Fruit fly (Drosophila melanogaster): ENCODE results near the gene CG5377.
A peak's percentile ranks its signal among the peaks of the same experiment; 100 is the strongest.

Gene CG5377

DNA sequence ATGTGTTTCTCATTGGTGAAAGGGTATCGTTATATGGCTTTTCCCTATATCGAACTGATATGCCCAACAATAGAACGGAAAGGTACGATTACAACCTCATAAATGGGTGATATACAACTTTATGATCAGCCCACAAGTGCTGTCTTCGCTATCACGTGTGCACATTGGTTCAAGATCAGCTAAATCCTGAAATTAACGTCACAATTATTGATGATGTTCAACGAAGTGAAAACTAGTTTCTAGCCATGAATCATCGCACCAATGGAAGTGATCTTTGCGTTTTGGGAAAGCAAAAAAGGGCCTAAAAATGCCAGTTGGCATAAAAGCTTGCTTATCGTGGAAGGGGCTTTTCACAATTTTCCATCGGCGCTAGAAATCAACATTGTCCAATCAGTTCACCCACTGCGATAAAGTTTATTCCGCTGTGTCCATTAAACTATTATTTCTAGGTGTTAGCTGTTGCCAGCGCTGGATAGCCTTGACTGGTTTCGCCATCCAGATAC lies 3.3 kb downstream of the CG5377 start, which contains the start of gene CG7054:
TSS of gene CG7054 (plus strand) at position 375 of the 503 bp plus-strand sequence.
- peak; percentile 49 for TF ChIP-seq CG17801 (GFP tag; optimal IDR thresholded peaks at IDR 0.05; ENCODE audit: partially characterized antibody)

DNA sequence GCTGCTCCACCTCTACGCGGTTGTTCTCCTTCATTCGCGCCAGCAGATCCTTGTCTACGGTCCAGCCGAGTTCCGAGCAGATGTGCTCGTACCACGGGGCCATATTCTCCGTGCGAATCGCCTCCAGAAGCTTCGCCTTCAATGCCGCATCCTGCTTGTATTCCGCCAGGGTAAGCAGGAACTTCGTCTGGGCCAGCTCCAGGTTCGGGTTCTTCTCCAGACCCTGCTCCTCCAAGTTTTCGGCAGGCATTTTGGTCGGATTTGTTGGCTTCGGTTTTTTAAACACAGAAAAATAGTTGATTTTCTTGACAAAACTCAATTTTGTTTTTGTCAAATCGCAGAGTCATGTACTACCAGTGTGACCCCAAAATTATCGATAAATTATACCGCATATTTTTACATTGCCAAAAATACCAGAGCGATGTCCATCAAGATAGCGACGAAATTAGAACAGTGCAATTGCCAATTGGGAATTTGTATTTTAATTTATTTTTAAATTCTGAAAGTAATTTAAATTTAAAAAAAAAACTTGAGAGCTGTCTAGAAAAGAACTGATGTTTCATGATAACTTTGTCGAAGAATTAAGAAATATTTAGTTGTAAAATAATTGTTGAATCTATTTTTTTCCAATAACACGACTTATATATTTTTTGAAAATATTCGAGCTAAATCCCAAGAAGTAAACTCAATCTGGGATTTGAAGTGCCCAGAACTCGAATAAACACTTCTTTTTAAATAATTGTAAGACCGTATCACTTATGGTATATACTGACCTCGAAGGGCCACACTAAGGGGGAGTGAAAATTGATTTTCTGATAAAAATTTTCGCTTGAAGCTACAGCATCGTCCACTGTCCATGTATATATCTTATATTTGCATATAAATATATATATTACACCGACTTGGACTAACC lies 6.0 kb downstream of the CG5377 start, which contains the start of the genes Rpn7 and AP-2mu:
TSS of gene Rpn7 (minus strand) at position 382 of the 913 bp plus-strand sequence.
TSS of gene AP-2mu (plus strand) at position 783 of the 913 bp plus-strand sequence.
- TF ChIP-seq CG17801 (GFP tag; optimal IDR thresholded peaks at IDR 0.05; ENCODE audit: partially characterized antibody): no peak

DNA sequence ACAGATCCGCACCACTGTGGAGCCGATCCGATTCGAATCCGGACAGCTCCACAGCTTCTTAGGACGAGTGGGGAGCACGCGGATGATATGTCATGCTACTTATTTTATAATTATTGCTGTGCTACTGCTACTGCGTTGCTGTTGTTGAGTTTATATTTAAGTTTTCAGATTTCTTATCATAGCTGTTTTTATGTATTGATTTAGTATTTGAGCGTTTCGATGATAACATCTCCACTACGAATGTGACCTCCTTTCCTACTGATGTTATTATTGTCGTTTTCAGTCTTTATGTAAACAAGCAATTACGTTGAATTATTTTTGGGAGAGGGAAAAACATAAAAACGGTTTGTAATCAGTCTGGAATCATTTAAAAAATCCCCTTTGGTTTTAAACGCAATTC lies 11.9 kb downstream of the CG5377 start:
- TF ChIP-seq CG17801 (GFP tag; optimal IDR thresholded peaks at IDR 0.05; ENCODE audit: partially characterized antibody): no peak

DNA sequence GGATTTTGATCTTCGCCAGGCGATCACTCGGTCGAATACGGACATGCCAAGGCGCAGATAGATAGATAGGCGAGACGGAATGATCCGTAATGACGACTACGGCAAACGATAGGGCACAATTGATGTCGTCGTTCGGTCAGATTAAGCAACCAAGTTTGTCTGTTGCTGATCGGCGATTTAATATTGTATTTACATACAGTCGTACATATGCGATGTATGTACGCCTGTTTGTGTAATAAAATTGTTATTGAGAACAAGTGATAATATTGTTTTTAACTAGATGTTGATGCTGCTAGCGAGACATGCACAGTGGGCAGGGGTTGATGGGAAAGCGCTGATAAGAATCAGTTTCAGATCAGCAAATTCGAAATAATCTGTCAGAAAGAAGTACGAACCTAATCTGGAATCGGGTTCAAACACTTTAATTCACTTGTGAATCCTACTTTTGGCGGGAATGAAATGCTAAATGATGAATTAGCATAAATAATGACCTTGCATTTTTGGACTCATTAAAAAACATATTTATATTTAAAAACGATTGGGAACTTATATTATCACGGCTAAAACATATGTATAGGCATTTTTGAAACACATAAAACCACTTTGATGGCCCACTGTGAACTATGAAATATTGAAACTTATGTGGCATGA lies 12.5 kb downstream of the CG5377 start:
- no peak for TF ChIP-seq CG17801 (GFP tag; optimal IDR thresholded peaks at IDR 0.05; ENCODE audit: partially characterized antibody)

DNA sequence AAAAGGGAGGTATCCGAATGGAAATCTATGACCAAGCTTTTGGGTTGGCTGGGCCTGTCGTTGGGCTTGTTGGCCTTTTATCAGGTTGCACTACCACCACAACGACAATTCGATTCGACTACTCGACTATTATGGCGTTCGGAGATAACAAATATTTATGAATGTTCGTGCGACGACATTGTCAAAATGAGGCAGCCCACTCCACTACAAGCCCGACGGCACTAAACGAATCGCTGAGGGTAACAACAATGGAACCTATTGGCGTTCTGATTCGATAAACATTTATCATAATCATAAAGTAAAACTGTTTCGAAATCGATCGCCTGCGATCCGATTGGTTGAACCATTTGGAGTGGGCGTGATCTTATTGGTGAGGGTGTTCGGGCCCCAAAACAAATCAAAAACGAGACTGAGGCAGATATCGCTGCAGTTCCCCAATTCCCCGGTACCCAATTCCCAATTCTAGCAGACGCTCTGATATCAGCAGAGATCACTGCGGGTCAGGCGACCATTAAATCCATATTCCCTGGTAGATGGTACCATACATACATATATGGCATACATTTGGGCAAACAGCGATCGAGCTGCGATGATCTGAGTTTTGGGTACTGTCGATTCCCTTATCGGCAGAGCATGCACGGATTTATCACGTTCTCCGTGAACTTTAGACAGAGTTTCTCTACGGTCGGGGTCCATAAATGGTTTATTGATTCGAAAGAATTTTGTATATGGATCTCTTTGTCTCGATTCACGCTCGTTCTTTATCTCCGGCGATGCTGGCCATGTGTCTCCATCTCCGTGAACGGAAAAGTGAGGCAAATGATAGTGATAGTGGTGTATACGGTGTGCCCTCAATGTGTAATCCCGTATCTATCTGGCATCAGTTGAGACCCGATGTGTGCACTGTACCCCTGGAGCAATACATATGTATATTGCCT lies 13.3 kb downstream of the CG5377 start:
- TF ChIP-seq CG17801 (GFP tag; optimal IDR thresholded peaks at IDR 0.05; ENCODE audit: partially characterized antibody): no peak

DNA sequence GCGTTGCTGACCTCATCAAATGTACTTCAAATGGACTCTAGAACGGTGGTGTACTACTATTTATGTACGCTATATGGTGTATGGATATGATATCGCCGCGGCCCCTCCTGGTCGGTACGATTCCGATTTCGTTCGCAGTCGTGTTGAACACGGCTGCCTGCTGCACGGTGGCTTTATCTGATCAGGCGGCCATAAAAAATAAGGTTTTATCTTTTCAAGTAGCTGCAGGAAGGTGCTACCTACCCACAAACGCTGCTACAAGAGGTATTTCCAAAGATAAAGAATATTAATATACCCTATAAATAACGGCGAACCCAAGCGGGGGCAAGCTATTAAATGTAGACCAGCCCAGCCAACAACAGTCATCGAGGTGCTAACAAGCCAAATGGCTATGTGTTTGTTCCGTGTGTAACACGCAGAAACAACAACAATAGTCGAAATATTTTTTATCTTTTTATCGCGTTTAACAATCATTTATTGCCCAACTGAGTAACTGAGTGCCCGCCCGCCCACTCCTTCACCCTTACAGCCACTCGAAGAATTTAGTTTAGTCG lies 18.0 kb downstream of the CG5377 start:
- TF ChIP-seq CG17801 (GFP tag; optimal IDR thresholded peaks at IDR 0.05; ENCODE audit: partially characterized antibody): no peak

DNA sequence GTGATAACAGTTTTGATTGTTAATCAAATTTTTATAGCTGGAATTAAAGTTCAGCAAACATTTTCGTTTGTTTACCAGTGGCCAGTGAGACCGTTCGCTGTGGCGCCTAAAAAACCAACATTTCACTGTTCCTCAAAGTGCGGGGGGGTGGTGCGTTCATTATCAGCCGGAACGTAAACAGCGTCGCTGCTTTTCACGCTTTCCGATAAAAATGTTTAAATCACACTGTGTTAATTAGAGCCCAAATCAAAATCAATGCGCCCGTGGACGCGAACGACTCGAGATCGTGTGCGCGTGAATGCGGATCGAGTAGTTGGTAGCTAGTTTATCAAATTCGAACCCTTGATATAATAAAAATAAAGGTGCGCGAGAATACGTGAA lies 20.1 kb downstream of the CG5377 start, which contains the start of gene CG34376:
TSS of gene CG34376 (plus strand) at position 226 of the 381 bp plus-strand sequence.
- TF ChIP-seq CG17801 (GFP tag; optimal IDR thresholded peaks at IDR 0.05; ENCODE audit: partially characterized antibody): peak; percentile 22

DNA sequence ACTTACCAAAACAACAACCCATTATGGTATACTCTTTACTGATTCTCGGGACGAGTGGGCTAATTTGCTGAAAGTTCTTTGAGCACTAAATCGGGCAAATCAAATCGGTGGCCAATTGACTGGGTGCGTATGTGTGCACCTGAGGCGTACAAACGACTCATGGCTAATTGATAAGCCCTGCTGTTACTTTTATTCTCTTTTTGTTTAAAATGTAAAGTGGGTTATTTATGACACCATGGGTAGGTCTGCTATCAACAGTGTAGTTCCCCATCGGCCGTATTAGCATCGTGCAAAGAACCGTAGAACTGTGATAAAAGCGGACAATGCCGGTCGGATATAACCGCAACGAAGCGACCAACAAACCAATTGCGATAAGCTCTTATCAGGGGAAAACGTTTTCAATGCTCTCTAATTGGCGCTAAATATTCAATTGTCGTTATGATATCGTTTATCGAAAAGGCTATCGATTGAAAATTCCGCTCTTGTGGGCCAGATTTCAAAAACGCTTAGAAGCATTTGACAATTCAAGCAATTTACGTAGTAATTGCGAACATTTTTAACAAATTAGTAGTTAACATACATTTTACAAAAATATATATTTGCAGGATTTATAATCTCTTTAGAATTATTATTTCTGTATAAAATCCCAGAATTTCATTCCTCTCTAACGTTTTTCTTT lies 20.6 kb downstream of the CG5377 start, which contains the start of gene CG34288:
TSS of gene CG34288 (minus strand) at position 69 of the 679 bp plus-strand sequence.
- TF ChIP-seq CG17801 (GFP tag; optimal IDR thresholded peaks at IDR 0.05; ENCODE audit: partially characterized antibody): no peak

DNA sequence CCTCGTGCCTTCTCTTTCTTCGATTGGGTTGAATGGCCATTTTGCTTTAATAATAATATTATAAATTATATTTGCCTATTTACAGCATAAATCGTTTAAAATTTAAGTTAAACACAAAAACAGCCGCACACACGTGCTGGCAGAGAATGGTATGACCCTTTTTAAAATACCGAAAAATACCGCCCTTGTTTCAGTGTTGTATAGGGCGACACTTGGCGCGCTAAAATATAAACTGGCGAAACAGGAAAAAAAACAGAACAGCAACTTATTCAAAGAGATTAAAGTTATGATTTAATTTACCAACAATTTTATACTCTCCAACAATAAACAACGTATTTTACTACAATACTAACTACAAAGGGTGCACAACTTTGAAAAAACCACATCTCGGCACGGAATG lies 21.5 kb downstream of the CG5377 start, which contains the start of gene CG12499:
TSS of gene CG12499 (minus strand) at position 95 of the 400 bp plus-strand sequence.
- no peak for TF ChIP-seq CG17801 (GFP tag; optimal IDR thresholded peaks at IDR 0.05; ENCODE audit: partially characterized antibody)

DNA sequence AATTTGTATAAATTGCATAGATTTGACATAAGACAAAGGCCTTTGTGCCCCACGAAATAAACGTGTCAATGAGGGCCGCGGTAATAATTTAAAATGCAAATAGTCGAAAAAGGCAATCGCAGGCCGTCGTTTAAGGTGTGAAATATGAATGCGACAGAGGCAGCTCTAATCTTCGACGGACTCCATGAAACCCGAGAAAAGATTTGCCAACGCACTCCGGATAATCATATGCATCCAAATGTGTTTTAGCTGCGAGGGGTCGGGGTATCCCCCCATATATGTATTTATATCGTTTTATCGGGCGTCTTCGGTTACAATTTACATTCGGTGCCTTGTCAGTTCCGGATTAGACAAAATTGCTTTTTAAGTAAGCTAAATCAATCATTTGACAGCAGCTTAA lies 29.7 kb downstream of the CG5377 start:
- no peak for TF ChIP-seq CG17801 (GFP tag; optimal IDR thresholded peaks at IDR 0.05; ENCODE audit: partially characterized antibody)

DNA sequence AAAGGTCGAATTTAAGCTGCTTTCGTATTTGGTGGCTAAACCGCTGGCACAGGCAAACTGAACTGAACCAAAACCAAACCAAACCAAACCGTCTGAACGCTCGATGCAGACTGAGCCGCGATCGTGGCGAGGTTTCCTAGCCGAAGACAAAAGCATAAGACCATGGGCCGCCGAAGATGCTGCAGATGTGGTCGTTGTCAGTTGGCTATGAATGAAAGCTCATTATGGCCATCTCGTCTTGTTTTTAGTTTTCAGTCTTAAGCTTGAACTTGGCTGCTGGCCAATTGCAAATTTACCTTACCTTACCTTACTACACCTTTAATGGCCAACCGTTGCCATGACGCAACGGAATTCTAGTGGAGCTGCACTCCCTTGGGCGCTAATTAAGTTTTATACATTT lies 31.9 kb downstream of the CG5377 start, which contains the start of gene CG13847:
TSS of gene CG13847 (minus strand) at position 101 of the 400 bp plus-strand sequence.
- TF ChIP-seq CG17801 (GFP tag; optimal IDR thresholded peaks at IDR 0.05; ENCODE audit: partially characterized antibody): no peak

DNA sequence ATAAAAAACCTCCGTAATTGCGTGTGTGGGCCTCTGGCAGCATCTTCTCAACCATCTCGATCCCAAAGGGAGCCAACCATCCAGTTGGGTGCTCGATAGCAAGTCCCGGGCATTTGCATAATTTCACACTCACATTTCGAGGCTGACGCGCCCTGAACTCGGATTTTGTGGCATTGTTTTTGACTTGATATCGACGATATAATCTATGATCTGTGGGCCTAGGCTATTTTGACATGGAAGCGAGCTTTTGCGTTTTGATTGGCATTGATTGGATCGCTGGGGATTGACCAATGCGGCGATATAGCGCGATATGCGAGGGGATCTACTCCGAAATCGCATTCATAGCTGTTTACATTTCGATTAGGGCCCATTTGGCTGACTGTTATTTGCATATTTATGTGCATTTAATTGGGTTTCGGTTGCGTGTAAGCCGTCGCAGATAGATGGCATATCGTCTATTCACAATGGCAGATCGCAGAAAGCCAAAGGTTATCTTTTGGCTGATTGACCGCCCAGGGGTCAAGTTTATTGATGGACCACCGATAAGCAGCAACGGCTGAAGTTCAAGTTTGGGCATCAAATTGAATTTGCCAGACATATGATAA lies 35.7 kb downstream of the CG5377 start:
- TF ChIP-seq CG17801 (GFP tag; optimal IDR thresholded peaks at IDR 0.05; ENCODE audit: partially characterized antibody): no peak

DNA sequence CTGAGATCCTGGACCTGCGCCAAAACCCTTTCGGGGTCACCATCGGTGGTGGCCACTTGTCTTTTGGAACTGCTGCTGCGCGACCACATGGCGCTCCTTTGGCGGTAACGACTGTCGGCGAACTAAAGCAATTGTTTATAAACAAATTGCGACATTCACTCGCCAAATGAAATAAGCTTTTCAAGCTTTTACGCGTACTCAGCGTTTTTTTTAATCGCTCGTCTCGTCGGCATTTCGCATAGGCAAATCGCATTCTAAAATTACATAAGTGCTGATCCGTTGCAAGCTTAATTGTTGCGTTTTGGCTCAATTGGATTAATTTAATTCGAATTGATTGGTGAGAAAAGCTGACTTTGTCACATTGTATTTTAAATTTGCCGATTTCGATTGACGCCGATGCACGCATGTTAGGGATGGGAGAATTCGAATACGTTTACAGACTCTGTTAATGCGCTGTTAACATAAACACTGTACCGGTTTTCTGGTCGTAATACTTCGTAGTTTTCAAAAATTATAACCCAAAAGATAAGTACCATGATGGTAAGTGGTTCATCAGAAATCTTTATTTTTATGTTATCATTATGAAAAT lies 43.3 kb downstream of the CG5377 start, which contains the start of gene pinta:
TSS of gene pinta (minus strand) at position 328 of the 589 bp plus-strand sequence.
- peak; percentile 57 for TF ChIP-seq CG17801 (GFP tag; optimal IDR thresholded peaks at IDR 0.05; ENCODE audit: partially characterized antibody)
